Fruit fly (Drosophila melanogaster) whole organism, pupa: ENCODE measurements around the gene EloA.

ENCODE experiments used
- CG10348 ChIP-seq: fragments of 200-800 bp; sonication (Bioruptor generic); IDR thresholded peaks from 2 replicates; pipeline ENCODE4 v1.3.6; 2022; ENCODE audit warnings: missing biosample characterization, missing genetic modification characterization
- CG12605 ChIP-seq: fragments of 200-800 bp; sonication (Bioruptor generic); IDR thresholded peaks from 2 replicates; pipeline ENCODE4 v1.3.6; 2022; ENCODE audit warnings: missing biosample characterization, missing genetic modification characterization
- CG13204 ChIP-seq: fragments of 200-800 bp; sonication (Bioruptor generic); optimal IDR thresholded peaks from 2 replicates; lab custom pipeline; 2018; ENCODE audit warnings: missing biosample characterization, mild to moderate bottlenecking, missing genetic modification characterization, moderate library complexity
- CG14655 ChIP-seq: fragments of 200-800 bp; sonication (Bioruptor generic); optimal IDR thresholded peaks from 3 replicates; lab custom pipeline; 2017; ENCODE audit warnings: mild to moderate bottlenecking, missing biosample characterization, missing genetic modification reagents, missing genetic modification characterization
- CG15710 ChIP-seq: fragments of 200-800 bp; sonication (Bioruptor generic); optimal IDR thresholded peaks from 2 replicates; lab custom pipeline; 2018; ENCODE audit warnings: missing biosample characterization, mild to moderate bottlenecking, missing genetic modification characterization, moderate library complexity
- CG17806 ChIP-seq: fragments of 200-800 bp; sonication (Bioruptor generic); optimal IDR thresholded peaks from 2 replicates; lab custom pipeline; 2018; ENCODE audit warnings: missing biosample characterization, mild to moderate bottlenecking, missing genetic modification characterization, moderate library complexity
- CG32121 ChIP-seq: fragments of 200-800 bp; sonication (Bioruptor generic); IDR thresholded peaks from 2 replicates; pipeline ENCODE4 v1.3.6; 2022; ENCODE audit warnings: missing biosample characterization, missing genetic modification characterization
- CG34367 ChIP-seq: fragments of 200-800 bp; sonication (Bioruptor generic); optimal IDR thresholded peaks from 2 replicates; lab custom pipeline; 2018; ENCODE audit warnings: missing biosample characterization, mild to moderate bottlenecking, missing genetic modification characterization
- CG4496 ChIP-seq: fragments of 200-800 bp; sonication (Bioruptor generic); IDR thresholded peaks from 3 replicates; pipeline ENCODE4 v1.3.6; 2022; ENCODE audit warnings: missing biosample characterization, missing genetic modification characterization
- CG8159 ChIP-seq: fragments of 200-800 bp; sonication (Bioruptor generic); optimal IDR thresholded peaks from 3 replicates; lab custom pipeline; 2018; ENCODE audit warnings: missing biosample characterization, mild to moderate bottlenecking, missing genetic modification characterization, moderate library complexity
- CG8301 ChIP-seq: fragments of 200-800 bp; sonication (Bioruptor generic); optimal IDR thresholded peaks from 2 replicates; lab custom pipeline; 2018; ENCODE audit warnings: missing biosample characterization, mild to moderate bottlenecking, missing genetic modification characterization
- CG9948 ChIP-seq: fragments of 200-800 bp; sonication (Bioruptor generic); optimal IDR thresholded peaks from 2 replicates; lab custom pipeline; 2018; ENCODE audit warnings: missing biosample characterization, mild to moderate bottlenecking, missing genetic modification characterization, moderate library complexity
- D1 ChIP-seq: fragments of 200-800 bp; sonication (Bioruptor generic); optimal IDR thresholded peaks from 2 replicates; lab custom pipeline; 2018; ENCODE audit warnings: missing biosample characterization, mild to moderate bottlenecking, missing genetic modification characterization, moderate library complexity
- EcR ChIP-seq: fragments of 200-800 bp; sonication (Bioruptor generic); optimal IDR thresholded peaks from 3 replicates; lab custom pipeline; 2019; ENCODE audit warnings: missing biosample characterization, missing genetic modification characterization, mild to moderate bottlenecking, moderate library complexity, missing genetic modification reagents
- Ets98B ChIP-seq: fragments of 200-800 bp; sonication (Bioruptor generic); IDR thresholded peaks from 2 replicates; pipeline ENCODE4 v1.3.6; 2022; ENCODE audit warnings: missing biosample characterization, missing genetic modification characterization
- Pif1A ChIP-seq: fragments of 200-800 bp; sonication (Bioruptor generic); optimal IDR thresholded peaks from 3 replicates; lab custom pipeline; 2016; ENCODE audit warnings: missing biosample characterization, missing genetic modification characterization
- Pif1B ChIP-seq: fragments of 200-800 bp; sonication (Bioruptor generic); optimal IDR thresholded peaks from 3 replicates; lab custom pipeline; 2016; ENCODE audit warnings: missing biosample characterization, missing genetic modification characterization
- Snoo ChIP-seq: fragments of 200-800 bp; sonication (Bioruptor generic); optimal IDR thresholded peaks from 3 replicates; lab custom pipeline; 2017; ENCODE audit warnings: missing biosample characterization, mild to moderate bottlenecking, missing genetic modification characterization, inconsistent platforms
- fd96Ca ChIP-seq: fragments of 200-800 bp; sonication (Bioruptor generic); IDR thresholded peaks from 3 replicates; pipeline ENCODE4 v1.3.6; 2022; ENCODE audit warnings: missing biosample characterization, missing genetic modification characterization
- gl ChIP-seq: fragments of 200-800 bp; sonication (Bioruptor generic); optimal IDR thresholded peaks from 2 replicates; lab custom pipeline; 2018; ENCODE audit warnings: missing biosample characterization, mild to moderate bottlenecking, missing genetic modification characterization
- rn ChIP-seq: fragments of 200-800 bp; sonication (Bioruptor generic); IDR thresholded peaks from 2 replicates; pipeline ENCODE4 v1.3.6; 2022; ENCODE audit warnings: missing biosample characterization, missing genetic modification characterization

The EloA gene

dm6 chr3R:23239051-23239450 lies 12.3 kb upstream of the EloA start:
- TF ChIP-seq rn (GFP tag; lab: Robert Waterston, UW) (no peak), Snoo (tag; lab: Kevin White, UChicago) (no peak), CG8159 (tag; lab: Kevin White, UChicago) (no peak), CG34367 (tag; lab: Kevin White, UChicago) (no peak), CG13204 (no peak), CG10348 (GFP tag; lab: Robert Waterston, UW) (no peak), Ets98B (GFP tag; lab: Robert Waterston, UW) (no peak), Pif1B (GFP tag; lab: Kevin White, UChicago) (no peak), CG17806 (tag; lab: Kevin White, UChicago) (no peak), D1 (tag; lab: Kevin White, UChicago) (no peak), CG14655 (GFP tag; lab: Kevin White, UChicago) (no peak), CG15710 (no peak), EcR (GFP tag; lab: Kevin White, UChicago) (no peak)

dm6 chr3R:23239934-23240632 lies 11.3 kb upstream of the EloA start:
- TF ChIP-seq CG14655 (GFP tag; lab: Kevin White, UChicago) = no peak
- TF ChIP-seq CG8301 (tag; lab: Kevin White, UChicago) = no peak
- no peak for TF ChIP-seq CG13204
- no peak for TF ChIP-seq CG9948 (tag; lab: Kevin White, UChicago)
- TF ChIP-seq CG8159 (tag; lab: Kevin White, UChicago) = peak; percentile 56
- peak; percentile 5 for TF ChIP-seq CG15710
- no peak for TF ChIP-seq D1 (tag; lab: Kevin White, UChicago)

- TF ChIP-seq CG15710 (no peak), Ets98B (GFP tag; lab: Robert Waterston, UW) (peak; percentile 21; the same call in 1 of the 2 replicates)
These were observed 2.4 kb upstream of the EloA start, which contains the start of gene CG4467 for dm6 chr3R:23248853-23249573. Gene CG4467, minus strand, starts transcription at chr3R:23248903.

- TF ChIP-seq gl (tag; lab: Kevin White, UChicago) (no peak), CG10348 (GFP tag; lab: Robert Waterston, UW) (no peak), Ets98B (GFP tag; lab: Robert Waterston, UW) (peak; percentile 78), CG13204 (no peak), CG32121 (GFP tag; lab: Robert Waterston, UW) (peak; percentile 79), EcR (GFP tag; lab: Kevin White, UChicago) (no peak), CG8159 (tag; lab: Kevin White, UChicago) (peak; percentile 77), CG9948 (tag; lab: Kevin White, UChicago) (peak; percentile 59), CG4496 (GFP tag; lab: Robert Waterston, UW) (peak; percentile 55; the same call in 1 of the 3 replicates), fd96Ca (no peak), CG17806 (tag; lab: Kevin White, UChicago) (peak; percentile 63), CG12605 (GFP tag; lab: Robert Waterston, UW) (no peak), Pif1A (GFP tag; lab: Kevin White, UChicago) (no peak), D1 (tag; lab: Kevin White, UChicago) (peak; percentile 41), Pif1B (GFP tag; lab: Kevin White, UChicago) (peak; percentile 59), CG15710 (peak; percentile 86), Snoo (tag; lab: Kevin White, UChicago) (peak; percentile 77), rn (GFP tag; lab: Robert Waterston, UW) (peak; percentile 50; the same call in 1 of the 2 replicates), CG8301 (tag; lab: Kevin White, UChicago) (peak; percentile 32), CG14655 (GFP tag; lab: Kevin White, UChicago) (peak; percentile 79), CG34367 (tag; lab: Kevin White, UChicago) (peak; percentile 69)
These were observed 6.6 kb downstream of the EloA start, which contains the start of the genes wda and Pex11c for dm6 chr3R:23257986-23258427. Gene wda, minus strand, starts transcription at chr3R:23258087. Gene Pex11c, plus strand, starts transcription at chr3R:23258365.

dm6 chr3R:23258524-23258923 lies 7.2 kb downstream of the EloA start:
- TF ChIP-seq CG14655 (GFP tag; lab: Kevin White, UChicago) (no peak), D1 (tag; lab: Kevin White, UChicago) (no peak), CG13204 (no peak), gl (tag; lab: Kevin White, UChicago) (no peak), CG15710 (no peak), Snoo (tag; lab: Kevin White, UChicago) (no peak), CG10348 (GFP tag; lab: Robert Waterston, UW) (no peak), CG12605 (GFP tag; lab: Robert Waterston, UW) (no peak)

dm6 chr3R:23260569-23260968 lies 9.2 kb downstream of the EloA start:
- TF ChIP-seq CG9948 (tag; lab: Kevin White, UChicago) (no peak), CG12605 (GFP tag; lab: Robert Waterston, UW) (no peak), CG32121 (GFP tag; lab: Robert Waterston, UW) (no peak), fd96Ca (no peak), CG34367 (tag; lab: Kevin White, UChicago) (no peak), rn (GFP tag; lab: Robert Waterston, UW) (no peak), CG10348 (GFP tag; lab: Robert Waterston, UW) (no peak), CG8301 (tag; lab: Kevin White, UChicago) (no peak), CG14655 (GFP tag; lab: Kevin White, UChicago) (no peak), CG15710 (no peak), CG8159 (tag; lab: Kevin White, UChicago) (no peak), CG13204 (no peak), EcR (GFP tag; lab: Kevin White, UChicago) (no peak), Pif1A (GFP tag; lab: Kevin White, UChicago) (no peak)
